Worm (Caenorhabditis elegans) whole organism, L4/young adult: ENCODE results near the gene spe-18.

ENCODE experiments used
- W03F9.2 ChIP-seq: fragments of 150-350 bp; optimal IDR thresholded peaks from 2 replicates; lab custom pipeline; 2014; ENCODE audit warnings: missing biosample characterization, missing genetic modification characterization
- dao-5 ChIP-seq: sonication (generic microtip); optimal IDR thresholded peaks from 2 replicates; lab custom pipeline; 2016; ENCODE audit warnings: missing genotype, missing genetic modification characterization, moderate library complexity, missing compliant biosample characterization
- him-1 ChIP-seq: sonication (generic microtip); optimal IDR thresholded peaks from 2 replicates; lab custom pipeline; 2016; ENCODE audit warnings: missing genotype, missing genetic modification reagents, missing genetic modification characterization, missing compliant biosample characterization

spe-18 gene

ce11 chrII:13153299-13153698 lies at the start of gene spe-18:
Gene spe-18, minus strand, starts transcription at chrII:13153399.
- TF ChIP-seq him-1 (tag; lab: Kevin White, UChicago) (no peak), dao-5 (no peak), W03F9.2 (no peak)

- peak; percentile 87 for TF ChIP-seq him-1 (tag; lab: Kevin White, UChicago)
- TF ChIP-seq dao-5 = no peak
- peak; percentile 53 for TF ChIP-seq W03F9.2
Observed at ce11 chrII:13199674-13200215, 46.5 kb upstream of the spe-18 start, which contains the start of gene btf-1. Gene btf-1, plus strand, starts transcription at chrII:13200165.

ce11 chrII:13198845-13199244 lies 45.6 kb upstream of the spe-18 start:
- TF ChIP-seq dao-5 = no peak
- no peak for TF ChIP-seq him-1 (tag; lab: Kevin White, UChicago)
- TF ChIP-seq W03F9.2 = no peak

- TF ChIP-seq dao-5 (no peak), W03F9.2 (no peak), him-1 (tag; lab: Kevin White, UChicago) (no peak)
Observed at ce11 chrII:13196689-13197280, 43.6 kb upstream of the spe-18 start.

- TF ChIP-seq W03F9.2 = no peak
- no peak for TF ChIP-seq dao-5
- TF ChIP-seq him-1 (tag; lab: Kevin White, UChicago) = no peak
Observed at ce11 chrII:13195706-13196417, 42.7 kb upstream of the spe-18 start.

ce11 chrII:13195163-13195562 lies 42.0 kb upstream of the spe-18 start, which contains the start of gene lec-1:
Gene lec-1, plus strand, starts transcription at chrII:13195549.
- TF ChIP-seq W03F9.2 = no peak
- TF ChIP-seq dao-5 = no peak
- no peak for TF ChIP-seq him-1 (tag; lab: Kevin White, UChicago)

ce11 chrII:13193563-13194103 lies 40.4 kb upstream of the spe-18 start:
- no peak for TF ChIP-seq dao-5
- no peak for TF ChIP-seq W03F9.2
- TF ChIP-seq him-1 (tag; lab: Kevin White, UChicago) = no peak

ce11 chrII:13190412-13190811 lies 37.2 kb upstream of the spe-18 start:
- no peak for TF ChIP-seq W03F9.2
- no peak for TF ChIP-seq dao-5
- no peak for TF ChIP-seq him-1 (tag; lab: Kevin White, UChicago)

- TF ChIP-seq him-1 (tag; lab: Kevin White, UChicago) (no peak), W03F9.2 (no peak), dao-5 (no peak)
Observed at ce11 chrII:13189363-13189762, 36.2 kb upstream of the spe-18 start.

ce11 chrII:13188084-13188483 lies 34.9 kb upstream of the spe-18 start:
- TF ChIP-seq him-1 (tag; lab: Kevin White, UChicago) = no peak
- TF ChIP-seq W03F9.2 = no peak
- TF ChIP-seq dao-5 = no peak

ce11 chrII:13187188-13187587 lies 34.0 kb upstream of the spe-18 start, which contains the start of gene mecr-1:
Gene mecr-1, minus strand, starts transcription at chrII:13187314.
- TF ChIP-seq W03F9.2 = peak; percentile 49
- TF ChIP-seq dao-5 = no peak

- TF ChIP-seq W03F9.2 (no peak), dao-5 (no peak), him-1 (tag; lab: Kevin White, UChicago) (no peak)
Observed at ce11 chrII:13184129-13184528, 30.9 kb upstream of the spe-18 start, which contains the start of gene W09H1.3. Gene W09H1.3, plus strand, starts transcription at chrII:13184429.

- TF ChIP-seq W03F9.2 (no peak), dao-5 (no peak), him-1 (tag; lab: Kevin White, UChicago) (no peak)
Observed at ce11 chrII:13183228-13183755, 30.1 kb upstream of the spe-18 start, which contains the start of the genes W09H1.4 and his-73. Gene W09H1.4, plus strand, starts transcription at chrII:13183528. Gene his-73, plus strand, starts transcription at chrII:13183705.

- TF ChIP-seq dao-5 (no peak), W03F9.2 (no peak), him-1 (tag; lab: Kevin White, UChicago) (no peak)
Observed at ce11 chrII:13181465-13181864, 28.3 kb upstream of the spe-18 start, which contains the start of gene W09H1.1. Gene W09H1.1, minus strand, starts transcription at chrII:13181565.
